Fruit fly (Drosophila melanogaster) whole organism, embryonic: Measurements from ENCODE around the gene CG32106.

ENCODE experiments used
- Blimp-1 ChIP-seq: fragments of 200-800 bp; sonication (Bioruptor generic); optimal IDR thresholded peaks from 3 replicates; lab custom pipeline; 2018; ENCODE audit warnings: missing biosample characterization, missing genetic modification characterization, mild to moderate bottlenecking, moderate library complexity, missing genetic modification reagents
- CG31365 ChIP-seq: fragments of 200-800 bp; sonication (Bioruptor generic); optimal IDR thresholded peaks from 2 replicates; lab custom pipeline; 2018; ENCODE audit warnings: missing biosample characterization, mild to moderate bottlenecking, missing genetic modification characterization
- CG32532 ChIP-seq: fragments of 200-800 bp; sonication (Bioruptor generic); IDR thresholded peaks from 2 replicates; pipeline ENCODE4 v1.3.6; 2022; ENCODE audit warnings: missing biosample characterization, missing genetic modification characterization
- D19A ChIP-seq: fragments of 200-800 bp; optimal IDR thresholded peaks from 3 replicates; lab custom pipeline; 2019; ENCODE audit warnings: missing biosample characterization, mild to moderate bottlenecking, missing genetic modification characterization, moderate library complexity
- Spps ChIP-seq: fragments of 200-800 bp; sonication (Bioruptor generic); optimal IDR thresholded peaks from 2 replicates; lab custom pipeline; 2018; ENCODE audit warnings: missing biosample characterization, mild to moderate bottlenecking, missing genetic modification characterization
- peb ChIP-seq: fragments of 200-800 bp; sonication (Bioruptor generic); IDR thresholded peaks from 2 replicates; pipeline ENCODE4 v1.3.6; 2022; ENCODE audit warnings: missing biosample characterization, missing genetic modification characterization
- tup ChIP-seq: fragments of 200-800 bp; sonication (Bioruptor generic); optimal IDR thresholded peaks from 2 replicates; lab custom pipeline; 2016; ENCODE audit warnings: missing biosample characterization, mild to moderate bottlenecking, missing genetic modification characterization, moderate library complexity

dm6 chr3L:12749567-12750535, 28.7 kb downstream of the CG32106 start, which contains the start of the genes Klc and CG10984:
- TF ChIP-seq CG31365 (tag; lab: Kevin White, UChicago) (no peak), CG32532 (GFP tag; lab: Robert Waterston, UW) (no peak; the same call in 1 of the 2 replicates), tup (GFP tag; lab: Kevin White, UChicago) (no peak), Spps (no peak), D19A (tag; lab: Kevin White, UChicago) (peak; percentile 69), peb (GFP tag; lab: Robert Waterston, UW) (0 out of 2 replicates have a peak, but pooled peaks have one; percentile 14), Blimp-1 (GFP tag; lab: Kevin White, UChicago) (no peak)
